Worm (Caenorhabditis elegans) whole organism, L4/young adult: Measurements from ENCODE around the gene C06H2.2.

ENCODE experiments used
- W03F9.2 ChIP-seq: fragments of 150-350 bp; optimal IDR thresholded peaks from 2 replicates; lab custom pipeline; 2014; ENCODE audit warnings: missing biosample characterization, missing genetic modification characterization
- dao-5 ChIP-seq: sonication (generic microtip); optimal IDR thresholded peaks from 2 replicates; lab custom pipeline; 2016; ENCODE audit warnings: missing genotype, missing genetic modification characterization, moderate library complexity, missing compliant biosample characterization
- him-1 ChIP-seq: sonication (generic microtip); optimal IDR thresholded peaks from 2 replicates; lab custom pipeline; 2016; ENCODE audit warnings: missing genotype, missing genetic modification reagents, missing genetic modification characterization, missing compliant biosample characterization

ce11 chrV:11152333-11152732 lies 27.3 kb downstream of the C06H2.2 start, which contains the start of gene srg-39:
- TF ChIP-seq dao-5 (tag; lab: Kevin White, UChicago) = no peak
- no peak for TF ChIP-seq him-1
- no peak for TF ChIP-seq W03F9.2 (tag; lab: Kevin White, UChicago)
